Fruit fly (Drosophila melanogaster): Measurements from ENCODE around the gene CG44140.
"Not testable (repeated sequence)": the region's sequence is repeated elsewhere in the genome, so short reads cannot be mapped to it uniquely, and the experiment has no call there.

DNA sequence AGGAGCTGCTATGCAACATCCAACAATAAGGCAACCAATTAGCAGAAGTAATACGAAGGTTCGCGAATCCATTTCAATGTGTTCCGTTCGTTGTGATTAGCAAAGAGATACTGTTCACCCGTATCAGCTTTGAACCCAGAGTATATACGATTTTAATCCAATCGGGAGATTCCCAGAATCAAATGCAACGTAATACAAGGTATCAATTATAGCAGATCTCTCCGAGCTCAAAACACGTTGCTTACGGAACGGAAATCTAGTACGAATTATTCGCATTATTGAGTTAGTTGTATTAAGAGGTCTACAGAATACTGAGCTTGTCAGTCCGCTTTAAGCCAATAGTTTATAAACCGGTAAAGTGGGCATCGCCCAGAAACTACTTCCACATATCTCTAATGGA, 34.9 kb downstream of the CG44140 start, which contains the start of gene CG44141:
- TF ChIP-seq sv (GFP tag; optimal IDR thresholded peaks at IDR 0.05); GATAd (GFP tag; optimal IDR thresholded peaks at IDR 0.05); HLH106 (tag; optimal IDR thresholded peaks at IDR 0.05); Hr83 (GFP tag; optimal IDR thresholded peaks at IDR 0.05; ENCODE audit: poor library complexity, severe bottlenecking); ey (GFP tag; optimal IDR thresholded peaks at IDR 0.05): not testable (repeated sequence)
